Worm (Caenorhabditis elegans): ENCODE data around the gene T22H9.1.
A peak's percentile ranks its signal among the peaks of the same experiment; 100 is the strongest.

Gene T22H9.1

ce11 chrV:333713-334112, 25.9 kb upstream of the T22H9.1 start:
- no peak for TF ChIP-seq cebp-1 (GFP tag; IDR thresholded peaks at IDR 0.05)
- TF ChIP-seq cebp-1 (tag; optimal IDR thresholded peaks at IDR 0.05): peak; percentile 68
- no peak for TF ChIP-seq snpc-4 (GFP tag; optimal IDR thresholded peaks at IDR 0.05)
- TF ChIP-seq snpc-4 (tag; optimal IDR thresholded peaks at IDR 0.05): peak; percentile 26 to 86 (median 57)
- TF ChIP-seq nhr-90 (tag; optimal IDR thresholded peaks at IDR 0.05): peak; percentile 8
- TF ChIP-seq sptf-2 (GFP tag; optimal IDR thresholded peaks at IDR 0.05): no peak
- TF ChIP-seq tbx-9 (tag; optimal IDR thresholded peaks at IDR 0.05; ENCODE audit: borderline replicate concordance): no peak
- no peak for TF ChIP-seq aptf-2 (GFP tag; conservative IDR thresholded peaks at IDR 0.05)
- peak; percentile 30 for TF ChIP-seq pha-4 (tag; optimal IDR thresholded peaks at IDR 0.05)
- TF ChIP-seq egrh-3 (GFP tag; IDR thresholded peaks at IDR 0.05): no peak
- TF ChIP-seq nhr-80 (tag; optimal IDR thresholded peaks at IDR 0.05): peak; percentile 89
- TF ChIP-seq ets-4 (GFP tag; optimal IDR thresholded peaks at IDR 0.05): peak; percentile 81
- no peak for TF ChIP-seq hmg-20 (GFP tag; IDR thresholded peaks at IDR 0.05)
- no peak for TF ChIP-seq xnd-1 (tag; optimal IDR thresholded peaks at IDR 0.05)
- TF ChIP-seq nfyb-1 (GFP tag; IDR thresholded peaks at IDR 0.05): peak; percentile 45; the same call in 1 of the 2 replicates
- peak; percentile 49 for TF ChIP-seq unc-62 (GFP tag; optimal IDR thresholded peaks at IDR 0.05)
- no peak for TF ChIP-seq F33H1.4 (GFP tag; IDR thresholded peaks at IDR 0.05)
- no peak for TF ChIP-seq bed-1 (GFP tag; IDR thresholded peaks at IDR 0.05)
- peak; percentile 55; the same call in 1 of the 2 replicates for TF ChIP-seq dox-1 (GFP tag; IDR thresholded peaks at IDR 0.05)
- peak; percentile 77 for TF ChIP-seq atf-7 (tag; optimal IDR thresholded peaks at IDR 0.05)

ce11 chrV:336350-336749, 23.2 kb upstream of the T22H9.1 start, which contains the start of gene dmd-8:
TSS of gene dmd-8 (minus strand) at chrV:336450.
- TF ChIP-seq ekl-4 (GFP tag; IDR thresholded peaks at IDR 0.05) (no peak), ztf-25 (GFP tag; IDR thresholded peaks at IDR 0.05) (no peak), tbx-9 (tag; optimal IDR thresholded peaks at IDR 0.05; ENCODE audit: borderline replicate concordance) (no peak), lir-1 (GFP tag; conservative IDR thresholded peaks at IDR 0.05) (no peak), xnd-1 (tag; optimal IDR thresholded peaks at IDR 0.05) (no peak), dox-1 (GFP tag; IDR thresholded peaks at IDR 0.05) (no peak), ccch-3 (GFP tag; optimal IDR thresholded peaks at IDR 0.05) (no peak)

DNA sequence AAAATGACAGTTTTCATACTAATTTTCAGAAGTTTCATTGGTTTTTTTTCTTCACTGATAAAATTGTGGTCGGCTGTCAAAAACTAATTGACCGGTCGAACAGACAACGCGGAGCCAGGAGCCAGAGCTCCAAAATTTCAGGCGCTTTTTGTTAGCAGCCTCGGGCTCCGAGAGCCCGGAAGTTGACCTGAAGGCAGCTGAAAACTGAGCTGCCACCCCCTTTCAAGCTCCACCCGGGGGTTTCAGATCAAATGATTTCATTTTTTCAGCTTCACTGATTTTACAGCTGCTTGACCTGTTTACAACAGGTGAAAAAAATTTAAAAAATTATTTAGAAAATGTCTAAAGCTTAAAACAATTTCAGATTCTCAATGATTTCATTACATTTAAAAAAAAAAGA, 17.2 kb upstream of the T22H9.1 start:
- peak; percentile 25 for TF ChIP-seq nhr-80 (tag; optimal IDR thresholded peaks at IDR 0.05)
- TF ChIP-seq die-1 (tag; optimal IDR thresholded peaks at IDR 0.05): no peak
- no peak for TF ChIP-seq ceh-58 (GFP tag; IDR thresholded peaks at IDR 0.05)
- TF ChIP-seq nhr-27 (tag; optimal IDR thresholded peaks at IDR 0.05): no peak
- no peak for TF ChIP-seq egl-18 (GFP tag; IDR thresholded peaks at IDR 0.05)
- no peak for TF ChIP-seq ztf-25 (GFP tag; IDR thresholded peaks at IDR 0.05)
- TF ChIP-seq lsy-27 (tag; optimal IDR thresholded peaks at IDR 0.05; ENCODE audit: borderline replicate concordance, insufficient read depth): no peak
- TF ChIP-seq zfh-2 (GFP tag; conservative IDR thresholded peaks at IDR 0.05): peak; percentile 64
- TF ChIP-seq F10E7.11 (tag; optimal IDR thresholded peaks at IDR 0.05): no peak
- no peak for TF ChIP-seq B0261.1 (tag; optimal IDR thresholded peaks at IDR 0.05)
- no peak for TF ChIP-seq F39B2.1 (GFP tag; IDR thresholded peaks at IDR 0.05)
- no peak for TF ChIP-seq ztf-26 (tag; optimal IDR thresholded peaks at IDR 0.05)
- TF ChIP-seq ceh-100 (GFP tag; IDR thresholded peaks at IDR 0.05): no peak
- no peak for TF ChIP-seq Y53F4B.3 (GFP tag; IDR thresholded peaks at IDR 0.05)
- no peak for TF ChIP-seq ztf-22 (GFP tag; optimal IDR thresholded peaks at IDR 0.05)
- no peak for TF ChIP-seq hlh-12 (tag; optimal IDR thresholded peaks at IDR 0.05)
- TF ChIP-seq hmg-1.2 (GFP tag; IDR thresholded peaks at IDR 0.05): no peak
- TF ChIP-seq mel-28 (tag; optimal IDR thresholded peaks at IDR 0.05; ENCODE audit: borderline replicate concordance): no peak
- no peak for TF ChIP-seq attf-3 (GFP tag; conservative IDR thresholded peaks at IDR 0.05)
- TF ChIP-seq akir-1 (GFP tag; optimal IDR thresholded peaks at IDR 0.05): no peak
- TF ChIP-seq egrh-3 (GFP tag; IDR thresholded peaks at IDR 0.05): peak; percentile 31; the same call in 1 of the 2 replicates
- TF ChIP-seq snpc-3.4 (tag; optimal IDR thresholded peaks at IDR 0.05): no peak
- TF ChIP-seq lin-26 (GFP tag; IDR thresholded peaks at IDR 0.05): no peak
- TF ChIP-seq K11D2.4 (GFP tag; IDR thresholded peaks at IDR 0.05): no peak

Measured in whole organism, young adult.